Fruit fly (Drosophila melanogaster) whole organism, embryonic: ENCODE data around the gene Trf4-2.

Experiments used
- Ada2b ChIP-seq: fragments of 200-800 bp; sonication (Bioruptor generic); IDR thresholded peaks from 2 replicates; pipeline ENCODE4 v1.3.6; 2022; ENCODE audit warnings: missing biosample characterization, missing genetic modification characterization
- Bdp1 ChIP-seq: fragments of 200-800 bp; sonication (Bioruptor generic); optimal IDR thresholded peaks from 3 replicates; lab custom pipeline; 2016; ENCODE audit warnings: missing biosample characterization, missing genetic modification characterization
- CG11695 ChIP-seq: fragments of 200-800 bp; sonication (Bioruptor generic); IDR thresholded peaks from 3 replicates; pipeline ENCODE4 v1.3.6; 2022; ENCODE audit warnings: missing biosample characterization, missing genetic modification characterization
- CG12391 ChIP-seq: fragments of 200-800 bp; sonication (Bioruptor generic); optimal IDR thresholded peaks from 3 replicates; lab custom pipeline; 2018; ENCODE audit warnings: missing biosample characterization, mild to moderate bottlenecking, missing genetic modification characterization, moderate library complexity
- CG12769 ChIP-seq: fragments of 200-800 bp; sonication (Bioruptor generic); optimal IDR thresholded peaks from 2 replicates; lab custom pipeline; 2019; ENCODE audit warnings: missing biosample characterization, mild to moderate bottlenecking, missing genetic modification characterization, moderate library complexity
- CG13624 ChIP-seq: fragments of 200-800 bp; sonication (Bioruptor generic); optimal IDR thresholded peaks from 2 replicates; lab custom pipeline; 2016; ENCODE audit warnings: missing biosample characterization, missing genetic modification characterization
- CG14014 ChIP-seq: fragments of 200-800 bp; sonication (Bioruptor generic); IDR thresholded peaks from 2 replicates; pipeline ENCODE4 v1.3.6; 2022; ENCODE audit warnings: missing biosample characterization, missing genetic modification characterization
- CG14860 ChIP-seq: fragments of 200-800 bp; sonication (Bioruptor generic); IDR thresholded peaks from 3 replicates; pipeline ENCODE4 v1.3.6; 2022; ENCODE audit warnings: missing biosample characterization, missing genetic modification characterization; ENCODE audit not compliant: partially characterized antibody
- CG16813 ChIP-seq: fragments of 200-800 bp; sonication (Bioruptor generic); IDR thresholded peaks from 3 replicates; pipeline ENCODE4 v1.3.6; 2022; ENCODE audit warnings: missing biosample characterization, missing genetic modification characterization; ENCODE audit not compliant: partially characterized antibody
- CG2678 ChIP-seq: fragments of 200-800 bp; sonication (Bioruptor generic); optimal IDR thresholded peaks from 3 replicates; lab custom pipeline; 2019; ENCODE audit warnings: missing biosample characterization, mild to moderate bottlenecking, missing genetic modification characterization, moderate library complexity
- CG31388 ChIP-seq: fragments of 200-800 bp; sonication (Bioruptor generic); optimal IDR thresholded peaks from 2 replicates; lab custom pipeline; 2016; ENCODE audit warnings: missing biosample characterization, missing genetic modification characterization
- CG34422 ChIP-seq: fragments of 200-800 bp; sonication (Bioruptor generic); IDR thresholded peaks from 3 replicates; pipeline ENCODE4 v1.3.6; 2022; ENCODE audit warnings: missing biosample characterization, missing genetic modification characterization
- CG3726 ChIP-seq: fragments of 200-800 bp; sonication (Bioruptor generic); IDR thresholded peaks from 3 replicates; pipeline ENCODE4, ENCODE4 v1.3.6; 2022; ENCODE audit warnings: missing biosample characterization, missing genetic modification characterization
- CG3838 ChIP-seq: fragments of 200-800 bp; sonication (Bioruptor generic); optimal IDR thresholded peaks from 3 replicates; lab custom pipeline; 2016; ENCODE audit warnings: missing biosample characterization, missing genetic modification characterization
- CG6791 ChIP-seq: fragments of 200-800 bp; sonication (Bioruptor generic); IDR thresholded peaks from 3 replicates; pipeline ENCODE4 v1.3.6; 2022; ENCODE audit warnings: missing biosample characterization, missing genetic modification characterization; ENCODE audit not compliant: partially characterized antibody
- CG7745 ChIP-seq: fragments of 200-800 bp; sonication (Bioruptor generic); optimal IDR thresholded peaks from 2 replicates; lab custom pipeline; 2018; ENCODE audit warnings: missing biosample characterization, mild to moderate bottlenecking, missing genetic modification characterization, moderate library complexity
- CG9932 ChIP-seq: fragments of 200-800 bp; sonication (Bioruptor generic); IDR thresholded peaks from 2 replicates; pipeline ENCODE4 v1.3.6; 2022; ENCODE audit warnings: missing biosample characterization, missing genetic modification characterization
- Dek ChIP-seq: fragments of 200-800 bp; sonication (Bioruptor generic); optimal IDR thresholded peaks from 3 replicates; lab custom pipeline; 2019; ENCODE audit warnings: missing biosample characterization, mild to moderate bottlenecking, missing genetic modification characterization, moderate library complexity
- E2f1 ChIP-seq: fragments of 200-800 bp; sonication (Bioruptor generic); IDR thresholded peaks from 2 replicates; pipeline ENCODE4 v1.3.6; 2022; ENCODE audit warnings: missing biosample characterization, missing genetic modification characterization
- Fer1 ChIP-seq: fragments of 200-800 bp; sonication (Bioruptor generic); optimal IDR thresholded peaks from 2 replicates; lab custom pipeline; 2017; ENCODE audit warnings: missing biosample characterization, mild to moderate bottlenecking, missing genetic modification characterization
- Hmr ChIP-seq: fragments of 200-800 bp; sonication (Bioruptor generic); optimal IDR thresholded peaks from 3 replicates; lab custom pipeline; 2017; ENCODE audit warnings: mild to moderate bottlenecking, missing biosample characterization, missing genetic modification reagents, missing genetic modification characterization
- Lhr ChIP-seq: fragments of 200-800 bp; sonication (Bioruptor generic); optimal IDR thresholded peaks from 3 replicates; lab custom pipeline; 2017; ENCODE audit warnings: mild to moderate bottlenecking, missing biosample characterization, missing genetic modification reagents, missing genetic modification characterization
- MESR4 ChIP-seq: fragments of 200-800 bp; sonication (Bioruptor generic); optimal IDR thresholded peaks from 2 replicates; lab custom pipeline; 2018; ENCODE audit warnings: missing biosample characterization, mild to moderate bottlenecking, missing genetic modification characterization, moderate library complexity
- Neu2 ChIP-seq: fragments of 200-800 bp; sonication (Bioruptor generic); optimal IDR thresholded peaks from 3 replicates; lab custom pipeline; 2016; ENCODE audit warnings: missing biosample characterization, missing genetic modification characterization, borderline replicate concordance
- Nf-YB ChIP-seq: fragments of 200-800 bp; sonication (Bioruptor generic); optimal IDR thresholded peaks from 3 replicates; lab custom pipeline; 2019; ENCODE audit warnings: missing biosample characterization, mild to moderate bottlenecking, missing genetic modification characterization, moderate library complexity
- Opbp ChIP-seq: fragments of 200-800 bp; sonication (Bioruptor generic); IDR thresholded peaks from 3 replicates; pipeline ENCODE4 v1.3.6; 2022; ENCODE audit warnings: missing biosample characterization, missing genetic modification characterization; ENCODE audit not compliant: partially characterized antibody
- PHDP ChIP-seq: fragments of 200-800 bp; sonication (Bioruptor generic); optimal IDR thresholded peaks from 3 replicates; lab custom pipeline; 2018; ENCODE audit warnings: missing biosample characterization, mild to moderate bottlenecking, missing genetic modification characterization, moderate library complexity
- Scr ChIP-seq: fragments of 200-800 bp; sonication (Bioruptor generic); IDR thresholded peaks from 2 replicates; pipeline ENCODE4 v1.3.6; 2022; ENCODE audit warnings: missing biosample characterization, missing genetic modification characterization; ENCODE audit not compliant: partially characterized antibody
- amos ChIP-seq: fragments of 200-800 bp; sonication (Bioruptor generic); IDR thresholded peaks from 2 replicates; pipeline ENCODE4 v1.3.6; 2022; ENCODE audit warnings: missing biosample characterization, missing genetic modification characterization; ENCODE audit not compliant: partially characterized antibody
- aop ChIP-seq: fragments of 200-800 bp; sonication (Bioruptor generic); IDR thresholded peaks from 2 replicates; pipeline ENCODE4 v1.3.6; 2022; ENCODE audit warnings: missing biosample characterization, missing genetic modification characterization
- bigmax ChIP-seq: fragments of 200-800 bp; sonication (Bioruptor generic); optimal IDR thresholded peaks from 2 replicates; lab custom pipeline; 2018; ENCODE audit warnings: missing biosample characterization, mild to moderate bottlenecking, missing genetic modification characterization
- en ChIP-seq: fragments of 200-800 bp; sonication (Bioruptor generic); optimal IDR thresholded peaks from 2 replicates; lab custom pipeline; 2016; ENCODE audit warnings: missing biosample characterization, missing genetic modification characterization
- gem ChIP-seq: fragments of 200-800 bp; sonication (Bioruptor generic); optimal IDR thresholded peaks from 2 replicates; lab custom pipeline; 2019; ENCODE audit warnings: missing biosample characterization, mild to moderate bottlenecking, missing genetic modification characterization, moderate library complexity
- gsb ChIP-seq: fragments of 200-800 bp; sonication (Bioruptor generic); IDR thresholded peaks from 2 replicates; pipeline ENCODE4 v1.3.6; 2022; ENCODE audit warnings: missing biosample characterization, missing genetic modification characterization
- hb ChIP-seq: fragments of 200-800 bp; sonication (Bioruptor generic); IDR thresholded peaks from 3 replicates; pipeline ENCODE4 v1.3.6; 2022; ENCODE audit warnings: missing biosample characterization, missing genetic modification characterization; ENCODE audit not compliant: partially characterized antibody
- jigr1 ChIP-seq: fragments of 200-800 bp; sonication (Bioruptor generic); IDR thresholded peaks from 3 replicates; pipeline ENCODE4 v1.3.6; 2022; ENCODE audit warnings: missing biosample characterization, missing genetic modification characterization
- lilli ChIP-seq: fragments of 200-800 bp; sonication (Bioruptor generic); optimal IDR thresholded peaks from 3 replicates; lab custom pipeline; 2016; ENCODE audit warnings: missing biosample characterization, missing genetic modification characterization
- lola ChIP-seq, 3 experiments: fragments of >200 bp in 2 of 3; fragments of 200-800 bp in 1 of 3; sonication (Bioruptor generic) in 1 of 3; optimal IDR thresholded peaks; 2 replicates each; lab custom pipeline; 2017 to 2019; ENCODE audit warnings: missing biosample characterization in 3 of 3, missing genetic modification characterization in 3 of 3, mild to moderate bottlenecking in 1 of 3, moderate library complexity in 1 of 3
- sd ChIP-seq: fragments of 200-800 bp; sonication (Bioruptor generic); optimal IDR thresholded peaks from 3 replicates; lab custom pipeline; 2018; ENCODE audit warnings: missing biosample characterization, mild to moderate bottlenecking, missing genetic modification characterization, moderate library complexity
- shn ChIP-seq: fragments of 200-800 bp; sonication (Bioruptor generic); optimal IDR thresholded peaks from 3 replicates; lab custom pipeline; 2016; ENCODE audit warnings: missing biosample characterization, missing genetic modification characterization
- slp2 ChIP-seq: fragments of 200-800 bp; sonication (Bioruptor generic); optimal IDR thresholded peaks from 2 replicates; lab custom pipeline; 2016; ENCODE audit warnings: missing biosample characterization, missing genetic modification characterization
- sna ChIP-seq: fragments of 200-800 bp; sonication (Bioruptor generic); IDR thresholded peaks from 2 replicates; pipeline ENCODE4 v1.3.6; 2022; ENCODE audit warnings: missing biosample characterization, missing genetic modification characterization; ENCODE audit not compliant: partially characterized antibody
- sob ChIP-seq: fragments of 200-800 bp; sonication (Bioruptor generic); IDR thresholded peaks from 2 replicates; pipeline ENCODE4 v1.3.6; 2022; ENCODE audit warnings: missing biosample characterization, missing genetic modification characterization
- wdn ChIP-seq: fragments of 200-800 bp; sonication (Bioruptor generic); IDR thresholded peaks from 2 replicates; pipeline ENCODE4 v1.3.6; 2022; ENCODE audit warnings: missing biosample characterization, missing genetic modification characterization

Gene Trf4-2

DNA sequence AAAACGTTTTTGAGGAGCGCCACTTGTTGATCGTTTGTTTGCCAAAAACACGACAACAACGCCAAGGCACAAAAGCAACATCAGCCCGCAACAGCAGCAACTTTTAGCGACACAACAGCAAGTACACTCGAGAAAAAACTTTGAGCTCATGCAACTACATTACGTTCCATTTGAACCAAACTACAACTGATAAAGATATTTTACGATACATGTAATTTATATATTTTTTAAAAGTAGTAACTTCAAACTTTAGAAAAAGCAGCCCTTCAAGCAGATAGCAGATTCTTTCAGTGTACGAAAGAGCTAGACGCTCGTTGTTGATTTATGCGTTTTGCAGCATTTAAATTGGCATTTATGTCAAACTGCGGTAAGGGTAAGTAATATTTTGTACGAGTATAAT, 14.9 kb upstream of the Trf4-2 start (continued):
- TF ChIP-seq sd: no peak

DNA sequence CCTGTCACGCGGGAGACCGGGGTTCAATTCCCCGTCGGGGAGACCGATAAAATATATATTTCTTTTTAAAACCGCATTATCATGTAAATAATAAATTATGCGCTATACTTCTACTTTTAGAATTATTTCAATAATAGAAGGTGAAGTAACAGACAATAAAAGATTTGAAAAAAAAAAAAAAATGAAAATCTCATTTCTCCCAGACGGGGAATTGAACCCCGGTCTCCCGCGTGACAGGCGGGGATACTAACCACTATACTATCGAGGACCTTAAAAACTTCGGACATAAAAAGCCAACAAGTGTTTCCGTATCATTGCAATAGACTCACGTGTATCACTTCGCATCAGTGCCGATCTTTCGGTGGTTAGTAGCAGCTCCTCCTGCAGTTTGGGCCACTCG, 10.2 kb upstream of the Trf4-2 start:
- TF ChIP-seq amos (GFP tag; lab: Robert Waterston, UW) (peak; percentile 54; the same call in 1 of the 2 replicates), Opbp (0 out of 3 replicates have a peak, but pooled peaks have one; percentile 34), Dek (no peak), CG3838 (GFP tag; lab: Kevin White, UChicago) (no peak), CG16813 (GFP tag; lab: Robert Waterston, UW) (peak; percentile 51; the same call in 2 of the 3 replicates), PHDP (tag; lab: Kevin White, UChicago) (no peak), CG6791 (GFP tag; lab: Robert Waterston, UW) (peak; percentile 7; the same call in 1 of the 3 replicates), Nf-YB (GFP tag; lab: Kevin White, UChicago) (no peak), Bdp1 (peak; percentile 89), Scr (GFP tag; lab: Robert Waterston, UW) (0 out of 2 replicates have a peak, but pooled peaks have one; percentile 13), MESR4 (GFP tag; lab: Kevin White, UChicago) (no peak), sob (GFP tag; lab: Robert Waterston, UW) (no peak)

DNA sequence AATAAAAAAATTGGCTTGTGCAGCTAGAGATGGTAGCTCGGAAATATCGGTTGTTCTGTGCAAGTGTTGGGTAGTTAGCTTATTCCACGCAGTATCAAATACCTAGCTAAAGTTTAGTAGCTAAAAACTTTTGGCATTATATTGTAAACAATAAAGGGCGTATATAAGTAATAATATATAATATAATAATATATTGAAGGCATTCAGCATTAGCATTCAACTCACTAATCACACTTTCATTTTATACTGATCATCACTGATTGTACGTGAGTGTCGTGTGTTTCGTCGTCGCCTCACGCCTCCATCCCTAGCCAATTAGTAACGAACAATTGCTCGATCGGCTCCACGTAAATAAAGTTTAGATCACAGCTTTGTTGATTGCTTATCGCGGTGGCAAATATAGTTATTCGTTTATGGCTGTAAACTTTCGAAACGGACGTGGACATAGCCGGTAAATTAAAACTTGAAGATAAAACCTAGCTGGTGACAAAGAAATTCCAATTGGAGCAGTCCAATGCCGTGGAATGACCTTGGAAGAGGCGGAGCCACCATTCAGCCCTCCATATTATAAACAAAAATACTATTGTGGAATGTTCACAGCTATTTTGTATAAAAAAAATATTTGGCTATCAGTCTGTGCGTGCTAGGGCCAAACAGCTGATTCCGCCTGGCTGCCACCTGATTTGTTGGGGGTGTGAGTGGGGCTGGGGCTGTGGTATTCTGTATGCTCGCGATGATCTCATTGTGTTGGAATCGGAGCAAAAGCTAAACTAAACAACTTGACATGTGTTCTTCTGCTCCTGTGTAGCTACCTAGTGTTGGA, 7.0 kb upstream of the Trf4-2 start, which contains the start of the genes PIG-S, sud1 and CG11168:
TSS of gene PIG-S (minus strand) at position 51 of the 823 bp plus-strand sequence.
TSS of gene sud1 (minus strand) at position 51 of the 823 bp plus-strand sequence.
TSS of gene CG11168 (plus strand) at position 293 of the 823 bp plus-strand sequence.
- peak; percentile 89 for TF ChIP-seq CG9932 (GFP tag; lab: Robert Waterston, UW)
- TF ChIP-seq gem: peak; percentile 82
- no peak for TF ChIP-seq CG11695 (GFP tag; lab: Robert Waterston, UW)
- no peak for TF ChIP-seq CG7745 (tag; lab: Kevin White, UChicago)
- no peak for TF ChIP-seq Hmr (GFP tag; lab: Kevin White, UChicago)
- TF ChIP-seq lilli (GFP tag; lab: Kevin White, UChicago): peak; percentile 17
- no peak for TF ChIP-seq aop (GFP tag; lab: Robert Waterston, UW)
- 0 out of 3 replicates have a peak, but pooled peaks have one; percentile 17 for TF ChIP-seq jigr1
- no peak for TF ChIP-seq en
- TF ChIP-seq Neu2 (GFP tag; lab: Kevin White, UChicago): no peak
- peak; percentile 27 for TF ChIP-seq Lhr (GFP tag; lab: Kevin White, UChicago)
- no peak for TF ChIP-seq Fer1
- no peak for TF ChIP-seq slp2 (GFP tag; lab: Kevin White, UChicago)
- peak; percentile 42 for TF ChIP-seq CG12769 (tag; lab: Kevin White, UChicago)
- TF ChIP-seq bigmax (GFP tag; lab: Kevin White, UChicago): no peak
- peak; percentile 94 for TF ChIP-seq CG14860 (GFP tag; lab: Robert Waterston, UW)
- TF ChIP-seq CG34422 (GFP tag; lab: Robert Waterston, UW): peak; percentile 75; the same call in 2 of the 3 replicates
- TF ChIP-seq Opbp: peak; percentile 79
- peak; percentile 81 for TF ChIP-seq CG12391 (tag; lab: Kevin White, UChicago)
- no peak for TF ChIP-seq gsb (GFP tag; lab: Robert Waterston, UW)
- TF ChIP-seq CG3726 (GFP tag; lab: Robert Waterston, UW): peak; percentile 32; the same call in 1 of the 3 replicates
- TF ChIP-seq CG31388: no peak
- 0 out of 2 replicates have a peak, but pooled peaks have one; percentile 30 for TF ChIP-seq E2f1 (GFP tag; lab: Robert Waterston, UW)
- peak; percentile 36; the same call in 1 of the 2 replicates for TF ChIP-seq CG14014 (GFP tag; lab: Robert Waterston, UW)
- peak; percentile 91 for TF ChIP-seq sna (GFP tag; lab: Robert Waterston, UW)
- TF ChIP-seq lola (GFP tag; optimal IDR thresholded peaks at IDR 0.05; lab: Kevin White, UChicago): peak in 1 of 3 experiments; percentile 67
- no peak for TF ChIP-seq shn (GFP tag; lab: Kevin White, UChicago)
- TF ChIP-seq wdn (GFP tag; lab: Robert Waterston, UW): 0 out of 2 replicates have a peak, but pooled peaks have one; percentile 10
- TF ChIP-seq Ada2b: peak; percentile 55; the same call in 1 of the 2 replicates
- no peak for TF ChIP-seq CG13624 (GFP tag; lab: Kevin White, UChicago)
- peak; percentile 92 for TF ChIP-seq hb (GFP tag; lab: Robert Waterston, UW)
- no peak for TF ChIP-seq CG2678
